Fruit fly (Drosophila melanogaster): ENCODE results near the gene CG46459.

DNA sequence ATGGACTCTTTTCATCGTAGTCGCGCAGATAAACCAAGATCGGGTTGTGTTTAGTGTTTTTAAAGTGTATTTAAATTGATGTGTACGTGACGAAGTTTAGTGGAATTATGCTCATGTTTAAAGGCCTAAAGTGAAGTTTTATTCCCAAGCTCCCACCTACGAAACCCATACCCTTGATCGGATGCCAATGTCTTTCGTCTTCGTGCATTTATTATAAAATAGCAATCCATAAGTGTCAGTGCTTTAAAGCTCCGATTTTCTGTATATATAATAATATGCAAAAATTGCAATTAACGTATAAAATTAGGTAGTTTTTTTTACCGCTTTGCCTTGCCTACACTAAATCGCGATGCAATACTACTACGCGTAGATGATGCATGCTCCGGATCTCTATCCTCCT is 8.5 kb downstream of the CG46459 start, which contains the start of gene CG31391:
- TF ChIP-seq gl (tag; optimal IDR thresholded peaks at IDR 0.05) = no peak
- TF ChIP-seq CG34367 (tag; optimal IDR thresholded peaks at IDR 0.05) = no peak
- TF ChIP-seq CG4496 (GFP tag; IDR thresholded peaks at IDR 0.05) = no peak
- no peak for TF ChIP-seq fd96Ca (GFP tag; IDR thresholded peaks at IDR 0.05)
- TF ChIP-seq CG14655 (GFP tag; optimal IDR thresholded peaks at IDR 0.05) = no peak
- no peak for TF ChIP-seq CG10348 (GFP tag; IDR thresholded peaks at IDR 0.05)
- TF ChIP-seq Ets98B (GFP tag; IDR thresholded peaks at IDR 0.05) = no peak

All from whole organism, pupa.